Worm (Caenorhabditis elegans) whole organism, young adult: Measurements from ENCODE around the gene srlf-12.

ENCODE experiments used
- D2030.7 ChIP-seq: fragments of 200-800 bp; sonication (Bioruptor generic); IDR thresholded peaks from 2 replicates; pipeline ENCODE4 v1.3.6; 2022; ENCODE audit warnings: missing genetic modification reagents, missing genetic modification characterization, missing compliant biosample characterization
- F23B12.7 ChIP-seq: sonication (generic microtip); optimal IDR thresholded peaks from 2 replicates; lab custom pipeline; 2017; ENCODE audit warnings: missing genetic modification characterization, mild to moderate bottlenecking, missing compliant biosample characterization, antibody characterized with exemption, moderate library complexity; ENCODE audit not compliant: insufficient read depth
- F33H1.4 ChIP-seq: fragments of 200-800 bp; sonication (Bioruptor generic); IDR thresholded peaks from 2 replicates; pipeline ENCODE4 v1.3.6; 2022; ENCODE audit warnings: missing genetic modification reagents, missing genetic modification characterization, missing compliant biosample characterization
- F37B4.10 ChIP-seq: fragments of 200-800 bp; sonication (Bioruptor generic); IDR thresholded peaks from 2 replicates; pipeline ENCODE4 v1.3.6; 2022; ENCODE audit warnings: missing genetic modification characterization, missing compliant biosample characterization
- F49E8.2 ChIP-seq: sonication (generic microtip); optimal IDR thresholded peaks from 3 replicates; lab custom pipeline; 2017; ENCODE audit warnings: missing genetic modification characterization, mild to moderate bottlenecking, missing compliant biosample characterization, antibody characterized with exemption, moderate library complexity; ENCODE audit not compliant: insufficient read depth
- F57A8.1 ChIP-seq: fragments of 200-800 bp; sonication (Bioruptor generic); optimal IDR thresholded peaks from 2 replicates; lab custom pipeline; 2018; ENCODE audit warnings: mild to moderate bottlenecking, missing genetic modification characterization, moderate library complexity, missing compliant biosample characterization
- K11D2.4 ChIP-seq: fragments of 200-800 bp; sonication (Bioruptor generic); IDR thresholded peaks from 2 replicates; pipeline ENCODE4 v1.3.6; 2022; ENCODE audit warnings: missing genetic modification reagents, missing genetic modification characterization, missing compliant biosample characterization
- K12H6.12 ChIP-seq: fragments of 200-800 bp; sonication (Bioruptor generic); optimal IDR thresholded peaks from 2 replicates; lab custom pipeline; 2018; ENCODE audit warnings: mild to moderate bottlenecking, missing genetic modification characterization, missing compliant biosample characterization
- T07F8.4 ChIP-seq: sonication (generic microtip); optimal IDR thresholded peaks from 2 replicates; lab custom pipeline; 2016; ENCODE audit warnings: mild to moderate bottlenecking, missing genetic modification characterization, moderate library complexity, missing compliant biosample characterization
- Y53F4B.3 ChIP-seq: fragments of 200-800 bp; sonication (Bioruptor generic); IDR thresholded peaks from 2 replicates; pipeline ENCODE4 v1.3.6; 2022; ENCODE audit warnings: missing genetic modification reagents, missing genetic modification characterization, missing compliant biosample characterization
- Y53G8AR.9 ChIP-seq: fragments of 200-800 bp; sonication (Bioruptor generic); conservative IDR thresholded peaks from 2 replicates; pipeline ENCODE4 v1.3.6; 2022; ENCODE audit warnings: missing genetic modification reagents, missing genetic modification characterization, missing compliant biosample characterization
- attf-5 ChIP-seq: fragments of 200-800 bp; sonication (Bioruptor generic); optimal IDR thresholded peaks from 2 replicates; lab custom pipeline; 2018; ENCODE audit warnings: mild to moderate bottlenecking, missing genetic modification characterization, missing compliant biosample characterization
- bed-1 ChIP-seq: fragments of 200-800 bp; sonication (Bioruptor generic); IDR thresholded peaks from 2 replicates; pipeline ENCODE4 v1.3.6; 2022; ENCODE audit warnings: missing genetic modification reagents, missing genetic modification characterization, missing compliant biosample characterization
- ccch-3 ChIP-seq: fragments of 200-800 bp; sonication (Bioruptor generic); optimal IDR thresholded peaks from 2 replicates; lab custom pipeline; 2018; ENCODE audit warnings: mild to moderate bottlenecking, missing genetic modification characterization, missing compliant biosample characterization
- cebp-2 ChIP-seq: fragments of 200-800 bp; sonication (Bioruptor generic); IDR thresholded peaks from 2 replicates; pipeline ENCODE4 v1.3.6; 2022; ENCODE audit warnings: missing genetic modification characterization, missing compliant biosample characterization
- die-1 ChIP-seq: sonication (generic microtip); optimal IDR thresholded peaks from 2 replicates; lab custom pipeline; 2016; ENCODE audit warnings: missing genotype, mild to moderate bottlenecking, missing genetic modification characterization, missing compliant biosample characterization
- ekl-4 ChIP-seq: fragments of 200-800 bp; sonication (Bioruptor generic); IDR thresholded peaks from 2 replicates; pipeline ENCODE4 v1.3.6; 2022; ENCODE audit warnings: missing genetic modification reagents, missing genetic modification characterization, missing compliant biosample characterization
- fkh-3 ChIP-seq: sonication (generic microtip); optimal IDR thresholded peaks from 2 replicates; lab custom pipeline; 2016; ENCODE audit warnings: mild to moderate bottlenecking, missing genetic modification characterization, missing compliant biosample characterization
- hmg-1.2 ChIP-seq: fragments of 200-800 bp; sonication (Bioruptor generic); IDR thresholded peaks from 2 replicates; pipeline ENCODE4 v1.3.6; 2022; ENCODE audit warnings: missing genetic modification reagents, missing genetic modification characterization, missing compliant biosample characterization
- hrde-1 ChIP-seq: sonication (generic microtip); optimal IDR thresholded peaks from 2 replicates; lab custom pipeline; 2016; ENCODE audit warnings: missing genetic modification characterization, mild to moderate bottlenecking, missing compliant biosample characterization, moderate library complexity, missing genotype, missing genetic modification reagents, borderline replicate concordance
- let-607 ChIP-seq, 2 experiments: fragments of 200-800 bp in 1 of 2; sonication (Bioruptor generic) in 1 of 2; sonication (generic microtip) in 1 of 2; optimal IDR thresholded peaks; 2 replicates each; lab custom pipeline; 2016 to 2018; ENCODE audit warnings: mild to moderate bottlenecking in 2 of 2, missing compliant biosample characterization in 2 of 2, missing genetic modification characterization in 2 of 2, moderate library complexity in 2 of 2, missing genotype in 1 of 2
- lin-35 ChIP-seq, 3 experiments: fragments of 150-350 bp in 2 of 3; sonication (generic microtip) in 1 of 3; optimal IDR thresholded peaks; 2 replicates each; lab custom pipeline; 2014 to 2018; ENCODE audit warnings: missing biosample characterization in 3 of 3, missing genetic modification characterization in 3 of 3, missing genetic modification reagents in 3 of 3
- madf-10 ChIP-seq: sonication (generic microtip); optimal IDR thresholded peaks from 2 replicates; lab custom pipeline; 2016; ENCODE audit warnings: mild to moderate bottlenecking, missing genetic modification characterization, missing compliant biosample characterization
- madf-3 ChIP-seq: fragments of 200-800 bp; sonication (Bioruptor generic); IDR thresholded peaks from 2 replicates; pipeline ENCODE4 v1.3.6; 2022; ENCODE audit warnings: missing genetic modification reagents, missing genetic modification characterization, missing compliant biosample characterization
- madf-8 ChIP-seq: fragments of 200-800 bp; sonication (Bioruptor generic); conservative IDR thresholded peaks from 2 replicates; pipeline ENCODE4 v1.3.6; 2022; ENCODE audit warnings: missing genetic modification reagents, missing genetic modification characterization, missing compliant biosample characterization
- mcd-1 ChIP-seq: fragments of 200-800 bp; sonication (Bioruptor generic); IDR thresholded peaks from 2 replicates; pipeline ENCODE4 v1.3.6; 2022; ENCODE audit warnings: missing genetic modification reagents, missing genetic modification characterization, missing compliant biosample characterization
- mes-4 ChIP-seq: sonication (generic microtip); optimal IDR thresholded peaks from 2 replicates; lab custom pipeline; 2016; ENCODE audit warnings: missing genotype, missing genetic modification characterization, missing compliant biosample characterization
- nhr-120 ChIP-seq: fragments of 200-800 bp; sonication (Bioruptor generic); IDR thresholded peaks from 2 replicates; pipeline ENCODE4 v1.3.6; 2022; ENCODE audit warnings: missing genetic modification characterization, missing compliant biosample characterization
- nhr-80 ChIP-seq: sonication (generic microtip); optimal IDR thresholded peaks from 2 replicates; lab custom pipeline; 2016; ENCODE audit warnings: missing genetic modification characterization, missing compliant biosample characterization
- nhr-90 ChIP-seq: sonication (generic microtip); optimal IDR thresholded peaks from 2 replicates; lab custom pipeline; 2016; ENCODE audit warnings: missing genotype, mild to moderate bottlenecking, missing genetic modification characterization, missing compliant biosample characterization
- repo-1 ChIP-seq: sonication (generic microtip); optimal IDR thresholded peaks from 2 replicates; lab custom pipeline; 2017; ENCODE audit warnings: mild to moderate bottlenecking, missing genetic modification characterization, missing compliant biosample characterization
- sea-2 ChIP-seq: fragments of 200-800 bp; sonication (Bioruptor generic); IDR thresholded peaks from 2 replicates; pipeline ENCODE4 v1.3.6; 2022; ENCODE audit warnings: missing genetic modification characterization, missing compliant biosample characterization
- sptf-2 ChIP-seq: fragments of 200-800 bp; sonication (Bioruptor generic); optimal IDR thresholded peaks from 2 replicates; lab custom pipeline; 2018; ENCODE audit warnings: mild to moderate bottlenecking, missing genetic modification characterization, missing compliant biosample characterization
- tbx-9 ChIP-seq: sonication (generic microtip); optimal IDR thresholded peaks from 2 replicates; lab custom pipeline; 2016; ENCODE audit warnings: borderline replicate concordance, missing genetic modification characterization, inconsistent platforms, missing compliant biosample characterization
- unc-62 ChIP-seq: fragments of 150-350 bp; optimal IDR thresholded peaks from 2 replicates; lab custom pipeline; 2014; ENCODE audit warnings: missing biosample characterization, missing genetic modification reagents, missing genetic modification characterization
- zfh-2 ChIP-seq: fragments of 200-800 bp; sonication (Bioruptor generic); conservative IDR thresholded peaks from 2 replicates; pipeline ENCODE4 v1.3.6; 2022; ENCODE audit warnings: missing genetic modification reagents, missing genetic modification characterization, missing compliant biosample characterization
- ztf-22 ChIP-seq: fragments of 200-800 bp; sonication (Bioruptor generic); optimal IDR thresholded peaks from 2 replicates; lab custom pipeline; 2018; ENCODE audit warnings: mild to moderate bottlenecking, missing genetic modification characterization, moderate library complexity, missing compliant biosample characterization
- ztf-28 ChIP-seq: fragments of 200-800 bp; sonication (Bioruptor generic); IDR thresholded peaks from 2 replicates; pipeline ENCODE4 v1.3.6; 2022; ENCODE audit warnings: missing genetic modification reagents, missing genetic modification characterization, missing compliant biosample characterization

Gene srlf-12

ce11 chrIV:10918877-10919560 lies 27.1 kb upstream of the srlf-12 start (continued):
- TF ChIP-seq F37B4.10 (GFP tag; lab: Robert Waterston, UW) (no peak), K12H6.12 (tag; lab: Kevin White, UChicago) (peak; percentile 77), madf-10 (peak; percentile 44), F49E8.2 (tag; lab: Kevin White, UChicago) (no peak), mes-4 (tag; lab: Kevin White, UChicago) (no peak), F23B12.7 (tag; lab: Kevin White, UChicago) (no peak), K11D2.4 (0 out of 2 replicates have a peak, but pooled peaks have one; percentile 33), mcd-1 (GFP tag; lab: Robert Waterston, UW) (peak; percentile 81), tbx-9 (tag; lab: Kevin White, UChicago) (no peak), ccch-3 (GFP tag; lab: Kevin White, UChicago) (no peak), ztf-22 (GFP tag; lab: Kevin White, UChicago) (no peak), sea-2 (GFP tag; lab: Robert Waterston, UW) (no peak), madf-3 (GFP tag; lab: Robert Waterston, UW) (no peak), zfh-2 (GFP tag; lab: Robert Waterston, UW) (peak; percentile 85), ztf-28 (GFP tag; lab: Robert Waterston, UW) (no peak), bed-1 (GFP tag; lab: Robert Waterston, UW) (no peak), F57A8.1 (GFP tag; lab: Kevin White, UChicago) (no peak), D2030.7 (GFP tag; lab: Robert Waterston, UW) (peak; percentile 14; the same call in 1 of the 2 replicates), repo-1 (tag; lab: Kevin White, UChicago) (no peak), unc-62 (GFP tag; lab: Kevin White, UChicago) (no peak), die-1 (no peak), nhr-80 (tag; lab: Kevin White, UChicago) (peak; percentile 83), Y53F4B.3 (GFP tag; lab: Robert Waterston, UW) (no peak), ekl-4 (GFP tag; lab: Robert Waterston, UW) (peak; percentile 43), lin-35 (GFP tag; optimal IDR thresholded peaks at IDR 0.05; lab: Kevin White, UChicago) (peak in 1 of 3 experiments; percentile 28), attf-5 (GFP tag; lab: Kevin White, UChicago) (peak; percentile 89), Y53G8AR.9 (GFP tag; lab: Robert Waterston, UW) (no peak), sptf-2 (GFP tag; lab: Kevin White, UChicago) (no peak), nhr-120 (GFP tag; lab: Robert Waterston, UW) (no peak), hmg-1.2 (peak; percentile 91), F33H1.4 (peak; percentile 92), cebp-2 (GFP tag; lab: Robert Waterston, UW) (no peak), madf-8 (GFP tag; lab: Robert Waterston, UW) (peak; percentile 91), fkh-3 (tag; lab: Kevin White, UChicago) (no peak), hrde-1 (tag; lab: Kevin White, UChicago) (no peak), nhr-90 (peak; percentile 16), let-607 (tag; optimal IDR thresholded peaks at IDR 0.05; lab: Kevin White, UChicago) (no peak), T07F8.4 (tag; lab: Kevin White, UChicago) (no peak)
- TF ChIP-seq, all 124 proteins: peak for 38
